Worm (Caenorhabditis elegans) whole organism, late embryonic: ENCODE data around the gene sdz-26.
A peak's percentile ranks its signal among the peaks of the same experiment; 100 is the strongest.

Experiments
- F13H6.1 ChIP-seq: sonication (generic microtip); optimal IDR thresholded peaks from 2 replicates; lab custom pipeline; 2016; ENCODE audit warnings: missing genetic modification characterization, missing compliant biosample characterization
- K09A11.1 ChIP-seq: sonication (generic microtip); optimal IDR thresholded peaks from 2 replicates; lab custom pipeline; 2017; ENCODE audit warnings: antibody characterized with exemption, mild to moderate bottlenecking, missing genetic modification characterization, missing compliant biosample characterization; ENCODE audit not compliant: insufficient read depth
- Y22D7AL.16 ChIP-seq: sonication (generic microtip); optimal IDR thresholded peaks from 2 replicates; lab custom pipeline; 2016; ENCODE audit warnings: missing genetic modification characterization, missing compliant biosample characterization
- ama-1 ChIP-seq: fragments of 150-350 bp; optimal IDR thresholded peaks from 2 replicates; lab custom pipeline; 2014
- ceh-14 ChIP-seq: sonication (generic microtip); optimal IDR thresholded peaks from 2 replicates; lab custom pipeline; 2016; ENCODE audit warnings: missing genotype, missing genetic modification characterization, missing compliant biosample characterization
- ceh-24 ChIP-seq: sonication (generic microtip); optimal IDR thresholded peaks from 2 replicates; lab custom pipeline; 2016; ENCODE audit warnings: mild to moderate bottlenecking, missing genetic modification characterization, missing compliant biosample characterization
- ceh-30 ChIP-seq: fragments of 150-350 bp; optimal IDR thresholded peaks from 2 replicates; lab custom pipeline; 2014; ENCODE audit warnings: missing biosample characterization, missing genetic modification characterization
- ceh-31 ChIP-seq: sonication (generic microtip); optimal IDR thresholded peaks from 2 replicates; lab custom pipeline; 2016; ENCODE audit warnings: missing genetic modification characterization, missing compliant biosample characterization
- ceh-45 ChIP-seq: fragments of 200-800 bp; sonication (Bioruptor generic); IDR thresholded peaks from 2 replicates; pipeline ENCODE4 v1.3.6; 2022; ENCODE audit warnings: missing genetic modification reagents, missing genetic modification characterization, missing compliant biosample characterization
- ceh-48 ChIP-seq: sonication (generic microtip); optimal IDR thresholded peaks from 2 replicates; lab custom pipeline; 2016; ENCODE audit warnings: missing genetic modification characterization, inconsistent platforms, missing compliant biosample characterization
- che-1 ChIP-seq: sonication (generic microtip); optimal IDR thresholded peaks from 2 replicates; lab custom pipeline; 2016; ENCODE audit warnings: mild to moderate bottlenecking, missing genetic modification characterization, missing compliant biosample characterization
- dve-1 ChIP-seq: sonication (generic microtip); optimal IDR thresholded peaks from 2 replicates; lab custom pipeline; 2017; ENCODE audit warnings: antibody characterized with exemption, mild to moderate bottlenecking, missing genetic modification characterization, missing compliant biosample characterization
- elt-2 ChIP-seq: sonication (generic microtip); optimal IDR thresholded peaks from 2 replicates; lab custom pipeline; 2016; ENCODE audit warnings: missing genetic modification reagents, missing genetic modification characterization, missing compliant biosample characterization
- ets-4 ChIP-seq: sonication (generic microtip); optimal IDR thresholded peaks from 2 replicates; lab custom pipeline; 2016; ENCODE audit warnings: missing genetic modification characterization, missing compliant biosample characterization
- gmeb-2 ChIP-seq: sonication (generic microtip); optimal IDR thresholded peaks from 2 replicates; lab custom pipeline; 2016; ENCODE audit warnings: missing genetic modification characterization, inconsistent platforms, missing compliant biosample characterization
- hlh-13 ChIP-seq: fragments of 200-800 bp; sonication (Bioruptor generic); optimal IDR thresholded peaks from 2 replicates; lab custom pipeline; 2018; ENCODE audit warnings: mild to moderate bottlenecking, missing genetic modification characterization, missing compliant biosample characterization
- hlh-30 ChIP-seq: sonication (generic microtip); optimal IDR thresholded peaks from 2 replicates; lab custom pipeline; 2017; ENCODE audit warnings: antibody characterized with exemption, missing genetic modification characterization, missing compliant biosample characterization; ENCODE audit not compliant: insufficient read depth
- lim-6 ChIP-seq: sonication (generic microtip); optimal IDR thresholded peaks from 2 replicates; lab custom pipeline; 2016; ENCODE audit warnings: missing genetic modification characterization, missing compliant biosample characterization
- madf-2 ChIP-seq: sonication (generic microtip); optimal IDR thresholded peaks from 2 replicates; lab custom pipeline; 2017; ENCODE audit warnings: missing genetic modification characterization, missing compliant biosample characterization
- nfya-1 ChIP-seq: sonication (generic microtip); optimal IDR thresholded peaks from 2 replicates; lab custom pipeline; 2017; ENCODE audit warnings: missing genetic modification characterization, mild to moderate bottlenecking, missing compliant biosample characterization, antibody characterized with exemption, moderate library complexity
- nhr-11 ChIP-seq: fragments of 150-350 bp; optimal IDR thresholded peaks from 2 replicates; lab custom pipeline; 2014; ENCODE audit warnings: missing biosample characterization, missing genetic modification characterization
- nhr-232 ChIP-seq: sonication (generic microtip); optimal IDR thresholded peaks from 2 replicates; lab custom pipeline; 2016; ENCODE audit warnings: missing genetic modification characterization, missing compliant biosample characterization
- npax-4 ChIP-seq: sonication (generic microtip); optimal IDR thresholded peaks from 2 replicates; lab custom pipeline; 2016; ENCODE audit warnings: missing genetic modification characterization, missing compliant biosample characterization
- pag-3 ChIP-seq: sonication (generic microtip); optimal IDR thresholded peaks from 2 replicates; lab custom pipeline; 2016; ENCODE audit warnings: missing compliant biosample characterization, missing genetic modification characterization, borderline replicate concordance
- pha-2 ChIP-seq: sonication (generic microtip); optimal IDR thresholded peaks from 2 replicates; lab custom pipeline; 2017; ENCODE audit warnings: mild to moderate bottlenecking, missing genetic modification characterization, missing compliant biosample characterization
- ref-2 ChIP-seq: sonication (generic microtip); optimal IDR thresholded peaks from 2 replicates; lab custom pipeline; 2016; ENCODE audit warnings: missing genetic modification characterization, missing compliant biosample characterization
- rnt-1 ChIP-seq: sonication (generic microtip); optimal IDR thresholded peaks from 2 replicates; lab custom pipeline; 2016; ENCODE audit warnings: missing genetic modification characterization, missing compliant biosample characterization
- syd-9 ChIP-seq: sonication (generic microtip); optimal IDR thresholded peaks from 2 replicates; lab custom pipeline; 2016; ENCODE audit warnings: mild to moderate bottlenecking, missing genetic modification characterization, moderate library complexity, missing compliant biosample characterization
- tbx-2 ChIP-seq: sonication (generic microtip); optimal IDR thresholded peaks from 2 replicates; lab custom pipeline; 2016; ENCODE audit warnings: missing genetic modification characterization, missing compliant biosample characterization
- ttx-3 ChIP-seq: sonication (generic microtip); optimal IDR thresholded peaks from 2 replicates; lab custom pipeline; 2016; ENCODE audit warnings: missing genetic modification reagents, missing genetic modification characterization, missing compliant biosample characterization
- unc-3 ChIP-seq, 2 experiments: fragments of 200-800 bp in 1 of 2; sonication (Bioruptor generic) in 1 of 2; sonication (generic microtip) in 1 of 2; conservative IDR thresholded peaks in 1 of 2; optimal IDR thresholded peaks in 1 of 2; 2 replicates each; pipeline versions ENCODE4 v1.3.6 to Lab custom; 2016 to 2022; ENCODE audit warnings: missing compliant biosample characterization in 2 of 2, missing genetic modification characterization in 2 of 2, missing genetic modification reagents in 1 of 2
- unc-42 ChIP-seq: sonication (generic microtip); optimal IDR thresholded peaks from 2 replicates; lab custom pipeline; 2016; ENCODE audit warnings: missing genotype, missing genetic modification characterization, missing compliant biosample characterization
- unc-55 ChIP-seq: sonication (generic microtip); optimal IDR thresholded peaks from 2 replicates; lab custom pipeline; 2017; ENCODE audit warnings: missing biosample characterization, missing genetic modification reagents, missing genetic modification characterization
- zip-5 ChIP-seq: sonication (generic microtip); optimal IDR thresholded peaks from 2 replicates; lab custom pipeline; 2016; ENCODE audit warnings: missing genetic modification characterization, missing compliant biosample characterization
- ztf-16 ChIP-seq: sonication (generic microtip); optimal IDR thresholded peaks from 2 replicates; lab custom pipeline; 2017; ENCODE audit warnings: missing genetic modification characterization, missing compliant biosample characterization

sdz-26 gene

ce11 chrII:14365182-14365751 is 16.3 kb upstream of the sdz-26 start, which contains the start of gene imb-2:
imb-2 (plus strand) TSS chrII:14365701.
- TF ChIP-seq ceh-48 (peak; percentile 77), unc-42 (tag; lab: Kevin White, UChicago) (peak; percentile 87), ceh-31 (tag; lab: Kevin White, UChicago) (peak; percentile 38), ama-1 (lab: Kevin White, UChicago) (no peak), nfya-1 (tag; lab: Kevin White, UChicago) (peak; percentile 33), nhr-232 (tag; lab: Kevin White, UChicago) (no peak)

DNA sequence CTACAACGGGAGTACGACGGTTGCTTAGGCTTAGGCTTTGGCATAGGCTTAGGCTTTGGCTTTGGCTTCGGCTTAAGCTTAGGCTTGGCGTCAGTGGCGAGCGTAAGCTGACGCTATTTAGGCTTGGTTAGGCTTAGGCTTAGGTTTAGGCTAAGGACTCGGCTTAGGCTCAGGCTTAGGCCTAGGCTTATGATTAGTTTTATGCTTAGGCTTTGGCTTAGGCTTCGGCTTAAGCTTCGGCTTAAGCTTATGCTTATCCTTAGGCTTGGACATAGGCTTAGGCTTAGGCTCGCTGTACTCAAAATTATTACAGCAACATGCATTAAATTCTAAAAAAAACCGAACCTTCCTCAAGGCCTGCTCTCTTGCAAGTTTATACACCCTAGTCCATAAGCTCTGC is 7.0 kb upstream of the sdz-26 start:
- TF ChIP-seq dve-1 (tag; lab: Kevin White, UChicago) (peak; percentile 57), lim-6 (tag; lab: Kevin White, UChicago) (no peak)

DNA sequence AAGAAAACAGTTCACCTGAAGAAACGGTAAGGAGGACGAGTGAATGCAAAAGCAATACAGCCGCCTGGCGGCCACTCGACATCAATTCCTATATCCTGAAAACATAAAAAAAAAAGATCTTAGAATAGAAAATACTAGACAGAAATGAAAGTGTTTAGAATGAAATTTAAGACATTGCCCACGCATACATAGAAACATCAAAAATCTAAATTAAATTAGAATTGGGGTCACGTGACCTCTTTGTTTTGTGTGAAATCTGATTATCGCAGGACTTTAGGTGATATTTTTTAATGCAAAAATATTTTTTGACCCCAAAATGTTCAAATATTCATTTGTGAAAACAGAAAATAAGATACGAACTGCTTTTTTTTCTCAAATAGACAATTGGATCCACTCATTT is 3.8 kb upstream of the sdz-26 start, which contains the start of gene acr-20:
Gene acr-20, minus strand, starts transcription at position 101 of the 400 bp plus-strand sequence.
- TF ChIP-seq gmeb-2 (tag; lab: Kevin White, UChicago) (no peak), ttx-3 (tag; lab: Kevin White, UChicago) (no peak), hlh-30 (tag; lab: Kevin White, UChicago) (peak; percentile 15)

DNA sequence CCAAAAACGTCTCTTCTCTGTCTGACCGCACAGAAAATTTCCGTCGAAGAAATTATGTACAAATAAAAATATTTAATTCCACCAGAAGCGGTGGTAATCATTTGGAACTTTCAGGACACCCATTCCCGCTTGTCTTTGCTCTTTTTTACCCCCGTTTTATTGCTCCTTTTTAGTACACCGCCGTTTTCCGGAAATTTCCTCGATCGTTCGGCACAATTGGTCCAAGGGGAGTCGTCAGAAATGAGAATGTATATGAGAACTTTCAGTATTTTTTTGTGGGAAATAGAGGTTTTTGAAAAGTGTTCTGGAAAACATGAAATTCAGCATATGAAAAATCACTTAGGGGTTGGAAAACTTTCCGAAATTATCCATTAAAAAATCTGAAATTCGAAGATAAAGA is 772 bp upstream of the sdz-26 start:
- no peak for TF ChIP-seq ref-2
- TF ChIP-seq hlh-13 (GFP tag; lab: Kevin White, UChicago): no peak
- no peak for TF ChIP-seq syd-9
- no peak for TF ChIP-seq ets-4 (tag; lab: Kevin White, UChicago)
- no peak for TF ChIP-seq pha-2
- no peak for TF ChIP-seq rnt-1 (tag; lab: Kevin White, UChicago)
- no peak for TF ChIP-seq K09A11.1 (tag; lab: Kevin White, UChicago)
- TF ChIP-seq ztf-16 (tag; lab: Kevin White, UChicago): no peak
- TF ChIP-seq pag-3: no peak
- TF ChIP-seq, all 69 proteins: peak for 0

- TF ChIP-seq tbx-2 (tag; lab: Kevin White, UChicago) (peak; percentile 27), ceh-31 (tag; lab: Kevin White, UChicago) (peak; percentile 17), elt-2 (tag; lab: Kevin White, UChicago) (peak; percentile 12), che-1 (tag; lab: Kevin White, UChicago) (peak; percentile 0), unc-55 (peak; percentile 13), ceh-30 (tag; lab: Kevin White, UChicago) (peak; percentile 11), dve-1 (tag; lab: Kevin White, UChicago) (peak; percentile 33), ceh-14 (tag; lab: Kevin White, UChicago) (no peak), unc-42 (tag; lab: Kevin White, UChicago) (peak; percentile 47), nfya-1 (tag; lab: Kevin White, UChicago) (peak; percentile 30), ceh-48 (no peak), nhr-11 (tag; lab: Kevin White, UChicago) (no peak), Y22D7AL.16 (tag; lab: Kevin White, UChicago) (no peak), syd-9 (no peak)
Observed at ce11 chrII:14383644-14384043, 2.1 kb downstream of the sdz-26 start, which contains the start of gene mes-2. mes-2 (plus strand) TSS chrII:14383973.

DNA sequence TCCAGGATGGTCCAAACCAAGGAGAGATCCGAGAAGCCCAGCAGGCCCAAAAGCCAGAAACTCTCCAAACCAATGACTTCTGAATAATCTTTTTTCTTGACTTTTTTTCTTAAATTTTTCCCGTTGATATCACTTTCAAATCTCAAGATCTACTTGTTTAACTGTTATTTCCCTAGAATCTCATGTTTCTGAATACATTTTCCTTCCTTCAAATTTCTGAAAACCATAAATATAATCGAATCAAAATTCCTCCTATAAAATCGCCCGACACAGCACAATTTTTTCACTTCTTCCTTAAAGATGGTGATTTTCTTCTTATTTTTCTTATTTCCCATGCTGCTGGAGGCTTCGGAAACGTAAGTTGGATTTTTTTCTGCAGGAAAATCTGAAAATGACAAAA is 6.7 kb downstream of the sdz-26 start, which contains the start of gene F26H11.8:
Gene F26H11.8, plus strand, starts transcription at position 301 of the 400 bp plus-strand sequence.
- TF ChIP-seq zip-5 (tag; lab: Kevin White, UChicago) (no peak), ceh-31 (tag; lab: Kevin White, UChicago) (no peak), ceh-48 (no peak), npax-4 (no peak), ceh-24 (no peak), madf-2 (tag; lab: Kevin White, UChicago) (no peak), unc-3 (GFP tag; conservative IDR thresholded peaks at IDR 0.05; lab: Robert Waterston, UW) (no peak), unc-3 (tag; optimal IDR thresholded peaks at IDR 0.05; lab: Kevin White, UChicago) (no peak), ceh-30 (tag; lab: Kevin White, UChicago) (no peak), ceh-45 (GFP tag; lab: Robert Waterston, UW) (no peak), F13H6.1 (tag; lab: Kevin White, UChicago) (no peak)
